Fruit fly (Drosophila melanogaster) whole organism, embryonic: ENCODE data around the gene Zyx.

Source experiments
- Aef1 ChIP-seq: fragments of 200-800 bp; sonication (Bioruptor generic); IDR thresholded peaks from 3 replicates; pipeline ENCODE4 v1.3.6; 2022; ENCODE audit warnings: missing biosample characterization, missing genetic modification characterization
- B-H2 ChIP-seq: fragments of 200-800 bp; sonication (Bioruptor generic); optimal IDR thresholded peaks from 2 replicates; lab custom pipeline; 2018; ENCODE audit warnings: missing biosample characterization, mild to moderate bottlenecking, missing genetic modification characterization
- CG10321 ChIP-seq: fragments of 200-800 bp; sonication (Bioruptor generic); IDR thresholded peaks from 2 replicates; pipeline ENCODE4 v1.3.6; 2022; ENCODE audit warnings: missing biosample characterization, missing genetic modification characterization
- CG10979 ChIP-seq: fragments of 200-800 bp; sonication (Bioruptor generic); optimal IDR thresholded peaks from 2 replicates; lab custom pipeline; 2018; ENCODE audit warnings: missing biosample characterization, mild to moderate bottlenecking, missing genetic modification characterization, moderate library complexity
- CG16813 ChIP-seq: fragments of 200-800 bp; sonication (Bioruptor generic); IDR thresholded peaks from 3 replicates; pipeline ENCODE4 v1.3.6; 2022; ENCODE audit warnings: missing biosample characterization, missing genetic modification characterization; ENCODE audit not compliant: partially characterized antibody
- CG17328 ChIP-seq: fragments of 200-800 bp; sonication (Bioruptor generic); IDR thresholded peaks from 2 replicates; pipeline ENCODE4 v1.3.6; 2022; ENCODE audit warnings: missing biosample characterization, missing genetic modification characterization
- CG17385 ChIP-seq: fragments of 200-800 bp; sonication (Bioruptor generic); optimal IDR thresholded peaks from 3 replicates; lab custom pipeline; 2018; ENCODE audit warnings: missing biosample characterization, mild to moderate bottlenecking, missing genetic modification characterization
- CG17802 ChIP-seq: fragments of 200-800 bp; sonication (Bioruptor generic); optimal IDR thresholded peaks from 2 replicates; lab custom pipeline; 2018; ENCODE audit warnings: missing biosample characterization, mild to moderate bottlenecking, missing genetic modification characterization, moderate library complexity
- CG18764 ChIP-seq: fragments of 200-800 bp; sonication (Bioruptor generic); optimal IDR thresholded peaks from 3 replicates; lab custom pipeline; 2016; ENCODE audit warnings: missing biosample characterization, missing genetic modification characterization
- CG2120 ChIP-seq: fragments of 200-800 bp; sonication (Bioruptor generic); optimal IDR thresholded peaks from 3 replicates; lab custom pipeline; 2016; ENCODE audit warnings: missing biosample characterization, missing genetic modification characterization
- CG2889 ChIP-seq: fragments of 200-800 bp; sonication (Bioruptor generic); IDR thresholded peaks from 3 replicates; pipeline ENCODE4 v1.3.6; 2022; ENCODE audit warnings: missing biosample characterization, missing genetic modification characterization
- CG30020 ChIP-seq: fragments of 200-800 bp; optimal IDR thresholded peaks from 2 replicates; lab custom pipeline; 2019; ENCODE audit warnings: missing biosample characterization, mild to moderate bottlenecking, missing genetic modification characterization, moderate library complexity
- CG3281 ChIP-seq: fragments of 200-800 bp; sonication (Bioruptor generic); optimal IDR thresholded peaks from 3 replicates; lab custom pipeline; 2017; ENCODE audit warnings: missing biosample characterization, mild to moderate bottlenecking, missing genetic modification characterization
- CG3847 ChIP-seq: fragments of 200-800 bp; sonication (Bioruptor generic); IDR thresholded peaks from 2 replicates; pipeline ENCODE4 v1.3.6; 2022; ENCODE audit warnings: missing biosample characterization, missing genetic modification characterization
- CG4282 ChIP-seq: fragments of 200-800 bp; sonication (Bioruptor generic); optimal IDR thresholded peaks from 2 replicates; lab custom pipeline; 2016; ENCODE audit warnings: missing biosample characterization, missing genetic modification characterization
- CG4404 ChIP-seq: fragments of 200-800 bp; sonication (Bioruptor generic); IDR thresholded peaks from 2 replicates; pipeline ENCODE4 v1.3.6; 2022; ENCODE audit warnings: missing biosample characterization, missing genetic modification characterization
- CG6813 ChIP-seq: fragments of 200-800 bp; sonication (Bioruptor generic); optimal IDR thresholded peaks from 2 replicates; lab custom pipeline; 2017; ENCODE audit warnings: missing biosample characterization, missing genetic modification characterization, mild to moderate bottlenecking, moderate library complexity, missing genetic modification reagents
- CG9609 ChIP-seq: fragments of 200-800 bp; sonication (Bioruptor generic); optimal IDR thresholded peaks from 3 replicates; lab custom pipeline; 2016; ENCODE audit warnings: missing biosample characterization, missing genetic modification characterization
- CG9797 ChIP-seq: fragments of 200-800 bp; sonication (Bioruptor generic); optimal IDR thresholded peaks from 3 replicates; lab custom pipeline; 2018; ENCODE audit warnings: missing biosample characterization, mild to moderate bottlenecking, missing genetic modification characterization
- CTCF ChIP-seq: fragments of 200-800 bp; sonication (Bioruptor generic); optimal IDR thresholded peaks from 2 replicates; lab custom pipeline; 2017; ENCODE audit warnings: missing biosample characterization, mild to moderate bottlenecking, missing genetic modification characterization, moderate library complexity
- E2f2 ChIP-seq: fragments of 200-800 bp; sonication (Bioruptor generic); IDR thresholded peaks from 2 replicates; pipeline ENCODE4 v1.3.6; 2022; ENCODE audit warnings: missing biosample characterization, missing genetic modification characterization
- HHEX ChIP-seq: fragments of 200-800 bp; sonication (Bioruptor generic); optimal IDR thresholded peaks from 3 replicates; lab custom pipeline; 2017; ENCODE audit warnings: missing biosample characterization, mild to moderate bottlenecking, missing genetic modification characterization, missing genetic modification reagents
- HLH4C ChIP-seq: fragments of 200-800 bp; sonication (Bioruptor generic); IDR thresholded peaks from 3 replicates; pipeline ENCODE4 v1.3.6; 2022; ENCODE audit warnings: missing biosample characterization, missing genetic modification characterization; ENCODE audit not compliant: partially characterized antibody
- HLH54F ChIP-seq: fragments of 200-800 bp; sonication (Bioruptor generic); optimal IDR thresholded peaks from 3 replicates; lab custom pipeline; 2016; ENCODE audit warnings: missing biosample characterization, missing genetic modification characterization
- Hr3 ChIP-seq: fragments of 200-800 bp; sonication (Bioruptor generic); optimal IDR thresholded peaks from 3 replicates; lab custom pipeline; 2016; ENCODE audit warnings: missing biosample characterization, missing genetic modification characterization
- Jarid2 ChIP-seq: fragments of 200-800 bp; sonication (Bioruptor generic); optimal IDR thresholded peaks from 3 replicates; lab custom pipeline; 2017; ENCODE audit warnings: mild to moderate bottlenecking, missing biosample characterization, missing genetic modification reagents, missing genetic modification characterization
- Lhr ChIP-seq: fragments of 200-800 bp; sonication (Bioruptor generic); optimal IDR thresholded peaks from 3 replicates; lab custom pipeline; 2017; ENCODE audit warnings: mild to moderate bottlenecking, missing biosample characterization, missing genetic modification reagents, missing genetic modification characterization
- NfI ChIP-seq: fragments of 200-800 bp; sonication (Bioruptor generic); optimal IDR thresholded peaks from 3 replicates; lab custom pipeline; 2018; ENCODE audit warnings: missing biosample characterization, mild to moderate bottlenecking, missing genetic modification characterization, moderate library complexity
- Six4 ChIP-seq: fragments of 200-800 bp; sonication (Bioruptor generic); optimal IDR thresholded peaks from 2 replicates; lab custom pipeline; 2016; ENCODE audit warnings: missing biosample characterization, missing genetic modification characterization
- Sox100B ChIP-seq: fragments of 200-800 bp; sonication (Bioruptor generic); optimal IDR thresholded peaks from 3 replicates; lab custom pipeline; 2018; ENCODE audit warnings: missing biosample characterization, mild to moderate bottlenecking, missing genetic modification characterization
- Sry-δ ChIP-seq: fragments of 200-800 bp; sonication (Bioruptor generic); optimal IDR thresholded peaks from 2 replicates; lab custom pipeline; 2016; ENCODE audit warnings: missing biosample characterization, missing genetic modification characterization
- Tbp ChIP-seq: fragments of >200 bp; optimal IDR thresholded peaks from 2 replicates; lab custom pipeline; 2018; ENCODE audit warnings: missing biosample characterization, missing genetic modification characterization
- btn ChIP-seq: fragments of 200-800 bp; sonication (Bioruptor generic); optimal IDR thresholded peaks from 2 replicates; lab custom pipeline; 2016; ENCODE audit warnings: missing biosample characterization, missing genetic modification characterization
- cato ChIP-seq: fragments of 200-800 bp; sonication (Bioruptor generic); optimal IDR thresholded peaks from 2 replicates; lab custom pipeline; 2016; ENCODE audit warnings: missing biosample characterization, missing genetic modification characterization, borderline replicate concordance
- crol ChIP-seq: fragments of 200-800 bp; sonication (Bioruptor generic); IDR thresholded peaks from 2 replicates; pipeline ENCODE4 v1.3.6; 2022; ENCODE audit warnings: missing biosample characterization, missing genetic modification characterization
- da ChIP-seq: fragments of 200-800 bp; sonication (Bioruptor generic); optimal IDR thresholded peaks from 2 replicates; lab custom pipeline; 2016; ENCODE audit warnings: missing biosample characterization, missing genetic modification characterization
- esg ChIP-seq: fragments of 200-800 bp; sonication (Bioruptor generic); conservative IDR thresholded peaks from 2 replicates; pipeline ENCODE4 v1.3.6; 2022; ENCODE audit warnings: missing biosample characterization, missing genetic modification characterization
- gt ChIP-seq: fragments of 200-800 bp; sonication (Bioruptor generic); IDR thresholded peaks from 2 replicates; pipeline ENCODE4 v1.3.6; 2022; ENCODE audit warnings: missing biosample characterization, missing genetic modification characterization
- insv ChIP-seq, 2 experiments: fragments of 200-800 bp; sonication (Bioruptor generic); optimal IDR thresholded peaks; 3 replicates each; lab custom pipeline; 2016 to 2018; ENCODE audit warnings: missing biosample characterization in 2 of 2, missing genetic modification characterization in 2 of 2
- jumu ChIP-seq: fragments of 200-800 bp; sonication (Bioruptor generic); optimal IDR thresholded peaks from 3 replicates; lab custom pipeline; 2016; ENCODE audit warnings: missing biosample characterization, missing genetic modification characterization
- lbe ChIP-seq: fragments of 200-800 bp; sonication (Bioruptor generic); optimal IDR thresholded peaks from 2 replicates; lab custom pipeline; 2016; ENCODE audit warnings: missing biosample characterization, mild to moderate bottlenecking, missing genetic modification characterization
- luna ChIP-seq: fragments of 200-800 bp; sonication (Bioruptor generic); optimal IDR thresholded peaks from 2 replicates; lab custom pipeline; 2016; ENCODE audit warnings: missing biosample characterization, missing genetic modification characterization
- oc ChIP-seq: fragments of 200-800 bp; sonication (Bioruptor generic); optimal IDR thresholded peaks from 2 replicates; lab custom pipeline; 2018; ENCODE audit warnings: missing biosample characterization, mild to moderate bottlenecking, missing genetic modification characterization, moderate library complexity
- p53 ChIP-seq: fragments of 200-800 bp; sonication (Bioruptor generic); optimal IDR thresholded peaks from 2 replicates; lab custom pipeline; 2016; ENCODE audit warnings: missing biosample characterization, missing genetic modification characterization
- pan ChIP-seq, 4 experiments: fragments of >200 bp in 3 of 4; fragments of 200-800 bp in 1 of 4; sonication (Bioruptor generic) in 1 of 4; optimal IDR thresholded peaks in 3 of 4; IDR thresholded peaks in 1 of 4; 2 replicates each; pipeline versions ENCODE4 v1.3.6 to Lab custom; 2017 to 2022; ENCODE audit warnings: missing biosample characterization in 2 of 4, missing genetic modification characterization in 2 of 4, mixed read lengths in 1 of 4
- pzg ChIP-seq: fragments of 200-800 bp; sonication (Bioruptor generic); optimal IDR thresholded peaks from 3 replicates; lab custom pipeline; 2018; ENCODE audit warnings: missing biosample characterization, mild to moderate bottlenecking, missing genetic modification characterization, moderate library complexity
- sisA ChIP-seq: fragments of 200-800 bp; sonication (Bioruptor generic); IDR thresholded peaks from 2 replicates; pipeline ENCODE4 v1.3.6; 2022; ENCODE audit warnings: missing biosample characterization, missing genetic modification characterization
- tna ChIP-seq: fragments of 200-800 bp; sonication (Bioruptor generic); IDR thresholded peaks from 2 replicates; pipeline ENCODE4 v1.3.6; 2022; ENCODE audit warnings: missing biosample characterization, missing genetic modification characterization; ENCODE audit not compliant: partially characterized antibody
- toy ChIP-seq: fragments of 200-800 bp; sonication (Bioruptor generic); IDR thresholded peaks from 2 replicates; pipeline ENCODE4 v1.3.6; 2022; ENCODE audit warnings: missing biosample characterization, missing genetic modification characterization
- tup ChIP-seq: fragments of 200-800 bp; sonication (Bioruptor generic); optimal IDR thresholded peaks from 2 replicates; lab custom pipeline; 2016; ENCODE audit warnings: missing biosample characterization, mild to moderate bottlenecking, missing genetic modification characterization, moderate library complexity

Gene Zyx

dm6 chr4:1026806-1027431 lies 37.9 kb downstream of the Zyx start, which contains the start of gene PlexA (continued):
- TF ChIP-seq CG17802 (tag; lab: Kevin White, UChicago) (peak; percentile 100), CG10979 (tag; lab: Kevin White, UChicago) (peak; percentile 72), HHEX (GFP tag; lab: Kevin White, UChicago) (peak; percentile 65), luna (GFP tag; lab: Kevin White, UChicago) (no peak), Sry-δ (GFP tag; lab: Kevin White, UChicago) (peak; percentile 80), Hr3 (GFP tag; lab: Kevin White, UChicago) (peak; percentile 93), CG9797 (no peak), tup (GFP tag; lab: Kevin White, UChicago) (no peak), Tbp (no peak), CG17385 (GFP tag; lab: Kevin White, UChicago) (peak; percentile 78), Jarid2 (GFP tag; lab: Kevin White, UChicago) (no peak), NfI (GFP tag; lab: Kevin White, UChicago) (peak; percentile 89), CG10321 (GFP tag; lab: Robert Waterston, UW) (peak; percentile 65), pan (optimal IDR thresholded peaks at IDR 0.05; lab: Kevin White, UChicago) (no peak), pan (GFP tag; optimal IDR thresholded peaks at IDR 0.05 in 1 of 2, IDR thresholded peaks at IDR 0.05 in 1 of 2) (peak in 1 of 2 experiments; percentile 96), CG16813 (GFP tag; lab: Robert Waterston, UW) (peak; percentile 84), p53 (peak; percentile 30), CG2120 (GFP tag; lab: Kevin White, UChicago) (peak; percentile 80), Sox100B (GFP tag; lab: Kevin White, UChicago) (peak; percentile 52), CG18764 (peak; percentile 77), CG2889 (GFP tag; lab: Robert Waterston, UW) (peak; percentile 95), da (no peak), CG3847 (no peak; the same call in 1 of the 2 replicates), lbe (GFP tag; lab: Kevin White, UChicago) (no peak), jumu (peak; percentile 16), pzg (GFP tag; lab: Kevin White, UChicago) (peak; percentile 78), B-H2 (GFP tag; lab: Kevin White, UChicago) (peak; percentile 81), CG3281 (GFP tag; lab: Kevin White, UChicago) (peak; percentile 55), HLH54F (GFP tag; lab: Kevin White, UChicago) (peak; percentile 72), crol (GFP tag; lab: Robert Waterston, UW) (no peak), Aef1 (GFP tag; lab: Robert Waterston, UW) (peak; percentile 96), toy (GFP tag; lab: Robert Waterston, UW) (peak; percentile 95; the same call in 1 of the 2 replicates), HLH4C (no peak; the same call in 2 of the 3 replicates), cato (GFP tag; lab: Kevin White, UChicago) (peak; percentile 86), tna (GFP tag; lab: Robert Waterston, UW) (peak; percentile 30; the same call in 1 of the 2 replicates), CG30020 (tag; lab: Kevin White, UChicago) (peak; percentile 100), sisA (GFP tag; lab: Robert Waterston, UW) (peak; percentile 94), oc (tag; lab: Kevin White, UChicago) (no peak), E2f2 (GFP tag; lab: Robert Waterston, UW) (peak; percentile 66), btn (GFP tag; lab: Kevin White, UChicago) (no peak), Six4 (GFP tag; lab: Kevin White, UChicago) (peak; percentile 73), Lhr (GFP tag; lab: Kevin White, UChicago) (peak; percentile 84), CG4282 (GFP tag; lab: Kevin White, UChicago) (peak; percentile 48), gt (peak; percentile 87), CG17328 (GFP tag; lab: Robert Waterston, UW) (peak; percentile 94), insv (GFP tag; optimal IDR thresholded peaks at IDR 0.05; lab: Kevin White, UChicago) (peak in 1 of 2 experiments; percentile 0), CG4404 (no peak; the same call in 1 of the 2 replicates), CG6813 (peak; percentile 5), esg (GFP tag; lab: Robert Waterston, UW) (peak; percentile 94), CG9609 (GFP tag; lab: Kevin White, UChicago) (peak; percentile 70), CTCF (GFP tag; lab: Kevin White, UChicago) (no peak)
